Worm (Caenorhabditis elegans) whole organism, early embryonic: ENCODE measurements around the gene C14A6.3.

ENCODE experiments used
- B0310.2 ChIP-seq: sonication (generic microtip); optimal IDR thresholded peaks from 2 replicates; lab custom pipeline; 2016; ENCODE audit warnings: mild to moderate bottlenecking, missing genetic modification characterization, missing compliant biosample characterization
- F13C5.2 ChIP-seq: sonication (generic microtip); optimal IDR thresholded peaks from 2 replicates; lab custom pipeline; 2017; ENCODE audit warnings: mild to moderate bottlenecking, missing genetic modification characterization, inconsistent platforms, missing compliant biosample characterization
- aly-1 ChIP-seq: sonication (generic microtip); optimal IDR thresholded peaks from 2 replicates; lab custom pipeline; 2016; ENCODE audit warnings: missing genetic modification characterization, missing compliant biosample characterization
- ama-1 ChIP-seq: fragments of 150-350 bp; optimal IDR thresholded peaks from 2 replicates; lab custom pipeline; 2014
- ceh-13 ChIP-seq: fragments of 200-800 bp; sonication (Bioruptor generic); optimal IDR thresholded peaks from 2 replicates; lab custom pipeline; 2018; ENCODE audit warnings: mild to moderate bottlenecking, missing genetic modification characterization, missing compliant biosample characterization
- ceh-36 ChIP-seq: sonication (generic microtip); optimal IDR thresholded peaks from 2 replicates; lab custom pipeline; 2016; ENCODE audit warnings: missing genetic modification characterization, inconsistent platforms, missing compliant biosample characterization
- ets-7 ChIP-seq: sonication (generic microtip); optimal IDR thresholded peaks from 2 replicates; lab custom pipeline; 2016; ENCODE audit warnings: missing genotype, missing genetic modification characterization, missing compliant biosample characterization
- flt-1 ChIP-seq: fragments of 200-800 bp; sonication (Bioruptor generic); IDR thresholded peaks from 2 replicates; pipeline ENCODE4 v1.3.6; 2022; ENCODE audit warnings: missing genetic modification characterization, missing compliant biosample characterization
- hmbx-1 ChIP-seq: sonication (generic microtip); optimal IDR thresholded peaks from 2 replicates; lab custom pipeline; 2016; ENCODE audit warnings: mild to moderate bottlenecking, missing genetic modification characterization, missing compliant biosample characterization
- hmg-4 ChIP-seq: fragments of 200-800 bp; sonication (Bioruptor generic); optimal IDR thresholded peaks from 2 replicates; lab custom pipeline; 2018; ENCODE audit warnings: mild to moderate bottlenecking, missing genetic modification characterization, missing compliant biosample characterization
- hnd-1 ChIP-seq: sonication (generic microtip); optimal IDR thresholded peaks from 2 replicates; lab custom pipeline; 2016; ENCODE audit warnings: missing genetic modification characterization, missing compliant biosample characterization
- pes-1 ChIP-seq: fragments of 200-800 bp; sonication (Bioruptor generic); IDR thresholded peaks from 2 replicates; pipeline ENCODE4 v1.3.6; 2022; ENCODE audit warnings: missing genetic modification reagents, missing genetic modification characterization, missing compliant biosample characterization
- scrt-1 ChIP-seq: fragments of 200-800 bp; sonication (Bioruptor generic); IDR thresholded peaks from 2 replicates; pipeline ENCODE4 v1.3.6; 2022; ENCODE audit warnings: missing genetic modification characterization, missing compliant biosample characterization
- sea-1 ChIP-seq: fragments of 200-800 bp; sonication (Bioruptor generic); conservative IDR thresholded peaks from 2 replicates; pipeline ENCODE4 v1.3.6; 2022; ENCODE audit warnings: missing genetic modification characterization, missing compliant biosample characterization
- tbx-11 ChIP-seq: fragments of 200-800 bp; sonication (Bioruptor generic); IDR thresholded peaks from 2 replicates; pipeline ENCODE4 v1.3.6; 2022; ENCODE audit warnings: missing genetic modification characterization, missing compliant biosample characterization
- tbx-37 ChIP-seq: fragments of 200-800 bp; sonication (Bioruptor generic); conservative IDR thresholded peaks from 2 replicates; pipeline ENCODE4 v1.3.6; 2022; ENCODE audit warnings: missing genetic modification reagents, missing genetic modification characterization, missing compliant biosample characterization
- tra-4 ChIP-seq: sonication (generic microtip); optimal IDR thresholded peaks from 2 replicates; lab custom pipeline; 2017; ENCODE audit warnings: missing genetic modification characterization, missing compliant biosample characterization

The C14A6.3 gene

DNA sequence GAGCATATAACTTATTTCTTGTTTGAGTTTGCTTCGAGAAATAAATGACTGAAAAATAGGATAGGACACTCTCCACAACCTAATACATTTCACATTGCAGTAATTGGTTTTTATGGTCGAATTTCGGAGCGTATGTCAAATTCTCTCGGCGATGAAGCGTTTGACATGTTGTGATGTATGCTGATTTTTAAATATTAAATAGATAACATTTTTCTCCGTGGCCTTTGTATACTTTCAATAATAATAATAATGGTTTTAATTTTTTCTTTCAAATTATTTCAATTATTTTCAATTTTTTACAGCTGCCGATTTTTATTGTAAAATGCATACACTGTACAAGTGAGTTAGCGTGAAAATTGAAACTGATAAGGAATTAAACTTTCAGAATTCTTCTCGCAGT, at the start of gene C14A6.3:
Gene C14A6.3, plus strand, starts transcription at position 301 of the 400 bp plus-strand sequence.
- TF ChIP-seq ama-1 (no peak), flt-1 (GFP tag; lab: Robert Waterston, UW) (no peak), scrt-1 (GFP tag; lab: Robert Waterston, UW) (no peak), tbx-37 (GFP tag; lab: Robert Waterston, UW) (no peak), B0310.2 (no peak), hnd-1 (tag; lab: Kevin White, UChicago) (no peak), tbx-11 (GFP tag; lab: Robert Waterston, UW) (no peak)

DNA sequence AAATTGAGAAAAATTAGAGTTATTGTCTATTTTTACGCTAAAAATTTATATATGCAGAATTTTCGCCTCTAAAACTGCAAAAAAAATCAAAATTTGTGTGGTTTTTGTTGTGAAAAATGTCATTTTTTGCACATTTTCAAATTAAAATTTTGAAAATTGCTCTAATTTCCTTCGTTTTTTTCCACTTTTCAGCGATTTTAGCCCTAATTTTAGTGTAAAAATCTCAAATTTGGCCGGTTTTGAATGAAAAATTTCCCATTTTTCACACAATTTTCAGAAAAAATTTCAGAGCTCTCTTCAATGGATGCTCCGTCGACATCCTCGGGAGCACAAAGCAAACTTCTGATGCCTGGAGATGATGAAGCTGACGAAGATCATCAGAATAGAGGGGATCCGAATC, 47.8 kb upstream of the C14A6.3 start, which contains the start of gene par-4:
Gene par-4, plus strand, starts transcription at position 301 of the 400 bp plus-strand sequence.
- TF ChIP-seq hnd-1 (tag; lab: Kevin White, UChicago) (no peak), pes-1 (GFP tag; lab: Robert Waterston, UW) (no peak), F13C5.2 (tag; lab: Kevin White, UChicago) (no peak), ceh-36 (tag; lab: Kevin White, UChicago) (no peak), ets-7 (tag; lab: Kevin White, UChicago) (no peak), tbx-11 (GFP tag; lab: Robert Waterston, UW) (no peak), ama-1 (no peak), ceh-13 (GFP tag; lab: Kevin White, UChicago) (no peak), aly-1 (no peak), hmg-4 (GFP tag; lab: Kevin White, UChicago) (no peak)

DNA sequence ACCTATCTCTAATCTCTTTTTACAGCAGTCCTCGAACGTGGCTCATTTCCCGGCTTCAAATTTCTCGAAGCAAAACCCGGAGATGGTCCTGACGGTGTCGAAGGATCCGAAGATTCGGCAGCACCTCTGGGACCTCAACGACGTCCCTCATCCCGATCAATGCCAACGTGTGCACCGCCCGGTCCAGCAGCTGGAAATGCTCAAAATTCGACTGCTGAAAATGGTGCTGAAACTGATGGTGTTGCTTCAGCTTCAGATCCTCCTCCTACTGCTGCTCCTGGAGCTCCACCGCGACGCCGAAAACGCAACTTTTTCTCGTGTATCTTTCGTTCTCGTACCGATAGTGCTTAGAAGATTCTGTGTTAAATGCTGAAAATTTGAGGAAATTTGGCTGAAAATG, 40.1 kb upstream of the C14A6.3 start:
- no peak for TF ChIP-seq tbx-37 (GFP tag; lab: Robert Waterston, UW)
- no peak for TF ChIP-seq ets-7 (tag; lab: Kevin White, UChicago)
- no peak for TF ChIP-seq aly-1
- no peak for TF ChIP-seq pes-1 (GFP tag; lab: Robert Waterston, UW)
- TF ChIP-seq flt-1 (GFP tag; lab: Robert Waterston, UW) = no peak
- TF ChIP-seq ceh-13 (GFP tag; lab: Kevin White, UChicago) = no peak
- no peak for TF ChIP-seq ceh-36 (tag; lab: Kevin White, UChicago)
- no peak for TF ChIP-seq tbx-11 (GFP tag; lab: Robert Waterston, UW)
- no peak for TF ChIP-seq hmbx-1 (tag; lab: Kevin White, UChicago)
- no peak for TF ChIP-seq hnd-1 (tag; lab: Kevin White, UChicago)
- no peak for TF ChIP-seq sea-1 (GFP tag; lab: Robert Waterston, UW)
- no peak for TF ChIP-seq tra-4 (tag; lab: Kevin White, UChicago)
- TF ChIP-seq ama-1 = no peak
- no peak for TF ChIP-seq B0310.2
- no peak for TF ChIP-seq hmg-4 (GFP tag; lab: Kevin White, UChicago)
- TF ChIP-seq scrt-1 (GFP tag; lab: Robert Waterston, UW) = no peak
- TF ChIP-seq F13C5.2 (tag; lab: Kevin White, UChicago) = no peak

DNA sequence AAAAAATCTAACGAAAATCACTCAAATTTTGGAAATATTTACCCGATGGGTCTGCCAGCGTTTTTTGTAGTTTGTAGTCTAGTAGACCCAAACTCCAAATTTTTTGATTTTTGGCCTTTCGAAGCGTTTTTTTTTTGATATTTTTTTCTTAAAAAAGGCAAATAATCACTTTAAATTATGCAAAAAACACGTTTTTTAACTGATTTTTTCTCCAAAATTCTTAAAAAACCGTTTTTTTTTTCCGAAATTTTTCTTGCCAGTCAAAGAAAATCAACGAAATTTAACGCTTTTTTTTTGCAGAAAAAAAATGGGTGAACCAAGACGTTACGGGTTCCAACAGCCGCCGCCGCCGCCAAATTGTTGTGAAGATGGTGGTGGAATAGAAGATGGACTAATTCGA, 38.2 kb upstream of the C14A6.3 start, which contains the start of gene Y37H2A.1:
Gene Y37H2A.1, plus strand, starts transcription at position 301 of the 400 bp plus-strand sequence.
- TF ChIP-seq B0310.2 (no peak), tra-4 (tag; lab: Kevin White, UChicago) (no peak), pes-1 (GFP tag; lab: Robert Waterston, UW) (no peak), ceh-13 (GFP tag; lab: Kevin White, UChicago) (no peak), F13C5.2 (tag; lab: Kevin White, UChicago) (no peak), flt-1 (GFP tag; lab: Robert Waterston, UW) (no peak), hnd-1 (tag; lab: Kevin White, UChicago) (no peak), hmg-4 (GFP tag; lab: Kevin White, UChicago) (no peak)

DNA sequence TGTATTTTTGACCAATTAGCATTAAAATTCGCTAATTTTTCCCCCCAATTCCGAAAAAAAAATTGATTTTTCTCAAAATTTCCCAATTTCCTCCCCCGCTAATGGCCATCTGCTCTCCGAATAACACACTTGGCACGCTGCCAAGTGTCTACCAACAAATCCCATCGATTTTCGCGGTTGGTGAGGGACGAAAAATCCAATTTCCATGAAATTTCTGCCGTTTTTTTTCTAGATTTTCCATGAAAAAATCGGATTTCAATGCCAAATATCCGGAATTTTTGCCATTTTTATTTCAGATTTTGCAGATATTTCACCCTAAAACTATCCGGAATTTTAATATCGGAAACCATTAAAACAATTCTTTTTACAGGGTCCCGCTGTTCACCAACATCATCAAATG, 36.7 kb upstream of the C14A6.3 start:
- no peak for TF ChIP-seq ama-1
- no peak for TF ChIP-seq aly-1
- TF ChIP-seq ceh-13 (GFP tag; lab: Kevin White, UChicago) = no peak
- no peak for TF ChIP-seq hmg-4 (GFP tag; lab: Kevin White, UChicago)
- no peak for TF ChIP-seq sea-1 (GFP tag; lab: Robert Waterston, UW)
- TF ChIP-seq hmbx-1 (tag; lab: Kevin White, UChicago) = no peak
- TF ChIP-seq tbx-11 (GFP tag; lab: Robert Waterston, UW) = no peak
- TF ChIP-seq scrt-1 (GFP tag; lab: Robert Waterston, UW) = no peak
- no peak for TF ChIP-seq tra-4 (tag; lab: Kevin White, UChicago)
- no peak for TF ChIP-seq tbx-37 (GFP tag; lab: Robert Waterston, UW)
- no peak for TF ChIP-seq F13C5.2 (tag; lab: Kevin White, UChicago)
- TF ChIP-seq hnd-1 (tag; lab: Kevin White, UChicago) = no peak

DNA sequence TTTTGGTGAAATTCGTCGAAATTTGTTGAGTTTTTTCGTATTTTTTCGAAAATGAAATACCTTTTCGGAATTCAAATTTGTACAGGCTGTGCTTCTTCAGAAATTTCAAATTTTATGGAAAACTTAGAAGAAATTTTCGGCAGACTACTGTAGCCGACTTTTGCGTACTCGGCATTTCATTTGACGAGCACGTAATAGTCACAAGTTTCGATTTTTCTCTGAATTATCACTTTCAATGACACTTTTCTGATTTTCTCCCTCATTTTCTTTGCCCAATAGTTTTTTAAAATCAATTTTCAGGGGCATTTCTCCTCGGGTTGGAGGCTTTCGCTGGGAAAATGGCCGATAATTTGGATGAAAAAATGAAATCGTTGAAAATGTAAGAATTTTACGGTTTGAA, 22.5 kb upstream of the C14A6.3 start, which contains the start of gene fbxa-107:
Gene fbxa-107, plus strand, starts transcription at position 301 of the 400 bp plus-strand sequence.
- TF ChIP-seq flt-1 (GFP tag; lab: Robert Waterston, UW) (no peak), tbx-11 (GFP tag; lab: Robert Waterston, UW) (no peak), tra-4 (tag; lab: Kevin White, UChicago) (no peak), ceh-13 (GFP tag; lab: Kevin White, UChicago) (no peak), sea-1 (GFP tag; lab: Robert Waterston, UW) (no peak), pes-1 (GFP tag; lab: Robert Waterston, UW) (no peak)

DNA sequence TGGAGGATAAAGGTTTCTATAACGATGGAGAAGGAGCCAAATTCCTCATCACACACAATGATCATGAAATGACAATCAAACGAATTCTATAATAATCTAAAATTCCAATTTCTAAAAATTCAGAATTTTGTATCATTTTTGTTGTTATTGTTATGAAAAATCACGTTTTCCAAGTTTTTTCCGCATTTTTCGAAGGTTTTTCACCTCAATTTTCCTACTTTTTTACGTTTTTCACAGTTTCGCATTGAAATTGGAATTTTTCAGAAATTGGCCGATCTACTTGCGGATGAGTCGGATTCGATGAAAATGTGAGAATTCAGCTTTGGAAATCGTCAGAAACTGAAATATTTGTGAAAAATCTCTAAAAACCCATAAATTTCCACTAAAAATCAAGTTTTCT, 21.1 kb upstream of the C14A6.3 start, which contains the start of gene fbxa-210:
Gene fbxa-210, plus strand, starts transcription at position 301 of the 400 bp plus-strand sequence.
- no peak for TF ChIP-seq ama-1
- TF ChIP-seq ceh-13 (GFP tag; lab: Kevin White, UChicago) = no peak
- TF ChIP-seq scrt-1 (GFP tag; lab: Robert Waterston, UW) = no peak
- no peak for TF ChIP-seq hnd-1 (tag; lab: Kevin White, UChicago)
- TF ChIP-seq ets-7 (tag; lab: Kevin White, UChicago) = no peak
- TF ChIP-seq pes-1 (GFP tag; lab: Robert Waterston, UW) = no peak
- no peak for TF ChIP-seq tbx-11 (GFP tag; lab: Robert Waterston, UW)
- no peak for TF ChIP-seq hmg-4 (GFP tag; lab: Kevin White, UChicago)
- TF ChIP-seq ceh-36 (tag; lab: Kevin White, UChicago) = no peak
- TF ChIP-seq sea-1 (GFP tag; lab: Robert Waterston, UW) = no peak
- TF ChIP-seq F13C5.2 (tag; lab: Kevin White, UChicago) = no peak
- TF ChIP-seq hmbx-1 (tag; lab: Kevin White, UChicago) = no peak
- no peak for TF ChIP-seq B0310.2
- no peak for TF ChIP-seq aly-1
- TF ChIP-seq tbx-37 (GFP tag; lab: Robert Waterston, UW) = no peak
- TF ChIP-seq flt-1 (GFP tag; lab: Robert Waterston, UW) = no peak
